Fruit fly (Drosophila melanogaster) whole organism, pupa: ENCODE data around the gene CG15408.

Source experiments
- CG10348 ChIP-seq: fragments of 200-800 bp; sonication (Bioruptor generic); IDR thresholded peaks from 2 replicates; pipeline ENCODE4 v1.3.6; 2022; ENCODE audit warnings: missing biosample characterization, missing genetic modification characterization
- CG12605 ChIP-seq: fragments of 200-800 bp; sonication (Bioruptor generic); IDR thresholded peaks from 2 replicates; pipeline ENCODE4 v1.3.6; 2022; ENCODE audit warnings: missing biosample characterization, missing genetic modification characterization
- CG13204 ChIP-seq: fragments of 200-800 bp; sonication (Bioruptor generic); optimal IDR thresholded peaks from 2 replicates; lab custom pipeline; 2018; ENCODE audit warnings: missing biosample characterization, mild to moderate bottlenecking, missing genetic modification characterization, moderate library complexity
- CG14655 ChIP-seq: fragments of 200-800 bp; sonication (Bioruptor generic); optimal IDR thresholded peaks from 3 replicates; lab custom pipeline; 2017; ENCODE audit warnings: mild to moderate bottlenecking, missing biosample characterization, missing genetic modification reagents, missing genetic modification characterization
- CG15710 ChIP-seq: fragments of 200-800 bp; sonication (Bioruptor generic); optimal IDR thresholded peaks from 2 replicates; lab custom pipeline; 2018; ENCODE audit warnings: missing biosample characterization, mild to moderate bottlenecking, missing genetic modification characterization, moderate library complexity
- CG17806 ChIP-seq: fragments of 200-800 bp; sonication (Bioruptor generic); optimal IDR thresholded peaks from 2 replicates; lab custom pipeline; 2018; ENCODE audit warnings: missing biosample characterization, mild to moderate bottlenecking, missing genetic modification characterization, moderate library complexity
- CG32121 ChIP-seq: fragments of 200-800 bp; sonication (Bioruptor generic); IDR thresholded peaks from 2 replicates; pipeline ENCODE4 v1.3.6; 2022; ENCODE audit warnings: missing biosample characterization, missing genetic modification characterization
- CG34367 ChIP-seq: fragments of 200-800 bp; sonication (Bioruptor generic); optimal IDR thresholded peaks from 2 replicates; lab custom pipeline; 2018; ENCODE audit warnings: missing biosample characterization, mild to moderate bottlenecking, missing genetic modification characterization
- CG4496 ChIP-seq: fragments of 200-800 bp; sonication (Bioruptor generic); IDR thresholded peaks from 3 replicates; pipeline ENCODE4 v1.3.6; 2022; ENCODE audit warnings: missing biosample characterization, missing genetic modification characterization
- CG8159 ChIP-seq: fragments of 200-800 bp; sonication (Bioruptor generic); optimal IDR thresholded peaks from 3 replicates; lab custom pipeline; 2018; ENCODE audit warnings: missing biosample characterization, mild to moderate bottlenecking, missing genetic modification characterization, moderate library complexity
- CG8301 ChIP-seq: fragments of 200-800 bp; sonication (Bioruptor generic); optimal IDR thresholded peaks from 2 replicates; lab custom pipeline; 2018; ENCODE audit warnings: missing biosample characterization, mild to moderate bottlenecking, missing genetic modification characterization
- CG9948 ChIP-seq: fragments of 200-800 bp; sonication (Bioruptor generic); optimal IDR thresholded peaks from 2 replicates; lab custom pipeline; 2018; ENCODE audit warnings: missing biosample characterization, mild to moderate bottlenecking, missing genetic modification characterization, moderate library complexity
- D1 ChIP-seq: fragments of 200-800 bp; sonication (Bioruptor generic); optimal IDR thresholded peaks from 2 replicates; lab custom pipeline; 2018; ENCODE audit warnings: missing biosample characterization, mild to moderate bottlenecking, missing genetic modification characterization, moderate library complexity
- EcR ChIP-seq: fragments of 200-800 bp; sonication (Bioruptor generic); optimal IDR thresholded peaks from 3 replicates; lab custom pipeline; 2019; ENCODE audit warnings: missing biosample characterization, missing genetic modification characterization, mild to moderate bottlenecking, moderate library complexity, missing genetic modification reagents
- Ets98B ChIP-seq: fragments of 200-800 bp; sonication (Bioruptor generic); IDR thresholded peaks from 2 replicates; pipeline ENCODE4 v1.3.6; 2022; ENCODE audit warnings: missing biosample characterization, missing genetic modification characterization
- Pif1A ChIP-seq: fragments of 200-800 bp; sonication (Bioruptor generic); optimal IDR thresholded peaks from 3 replicates; lab custom pipeline; 2016; ENCODE audit warnings: missing biosample characterization, missing genetic modification characterization
- Pif1B ChIP-seq: fragments of 200-800 bp; sonication (Bioruptor generic); optimal IDR thresholded peaks from 3 replicates; lab custom pipeline; 2016; ENCODE audit warnings: missing biosample characterization, missing genetic modification characterization
- Snoo ChIP-seq: fragments of 200-800 bp; sonication (Bioruptor generic); optimal IDR thresholded peaks from 3 replicates; lab custom pipeline; 2017; ENCODE audit warnings: missing biosample characterization, mild to moderate bottlenecking, missing genetic modification characterization, inconsistent platforms
- fd96Ca ChIP-seq: fragments of 200-800 bp; sonication (Bioruptor generic); IDR thresholded peaks from 3 replicates; pipeline ENCODE4 v1.3.6; 2022; ENCODE audit warnings: missing biosample characterization, missing genetic modification characterization
- gl ChIP-seq: fragments of 200-800 bp; sonication (Bioruptor generic); optimal IDR thresholded peaks from 2 replicates; lab custom pipeline; 2018; ENCODE audit warnings: missing biosample characterization, mild to moderate bottlenecking, missing genetic modification characterization
- rn ChIP-seq: fragments of 200-800 bp; sonication (Bioruptor generic); IDR thresholded peaks from 2 replicates; pipeline ENCODE4 v1.3.6; 2022; ENCODE audit warnings: missing biosample characterization, missing genetic modification characterization

The CG15408 gene

DNA sequence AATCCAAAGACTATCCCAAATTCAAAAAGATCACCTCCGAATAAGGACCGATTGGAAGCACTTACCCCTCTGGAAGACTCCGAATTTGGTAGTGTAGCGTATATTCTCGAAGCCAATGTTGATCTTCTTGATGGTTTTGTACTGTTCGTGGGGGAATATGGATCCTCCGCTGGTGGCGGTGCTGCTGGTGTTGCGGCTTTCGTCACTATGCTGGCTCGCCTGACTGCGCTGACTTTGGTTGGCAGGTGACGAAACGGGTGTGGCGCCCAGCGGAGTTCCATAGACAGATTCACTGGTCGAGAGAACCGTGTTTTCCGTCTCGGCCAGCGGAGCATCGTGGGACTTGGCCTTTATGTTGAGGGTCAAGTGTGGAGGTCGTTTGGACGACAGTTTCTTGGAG lies 31.6 kb upstream of the CG15408 start:
- TF ChIP-seq Ets98B (GFP tag; lab: Robert Waterston, UW) (no peak), gl (tag; lab: Kevin White, UChicago) (no peak), EcR (GFP tag; lab: Kevin White, UChicago) (no peak)

DNA sequence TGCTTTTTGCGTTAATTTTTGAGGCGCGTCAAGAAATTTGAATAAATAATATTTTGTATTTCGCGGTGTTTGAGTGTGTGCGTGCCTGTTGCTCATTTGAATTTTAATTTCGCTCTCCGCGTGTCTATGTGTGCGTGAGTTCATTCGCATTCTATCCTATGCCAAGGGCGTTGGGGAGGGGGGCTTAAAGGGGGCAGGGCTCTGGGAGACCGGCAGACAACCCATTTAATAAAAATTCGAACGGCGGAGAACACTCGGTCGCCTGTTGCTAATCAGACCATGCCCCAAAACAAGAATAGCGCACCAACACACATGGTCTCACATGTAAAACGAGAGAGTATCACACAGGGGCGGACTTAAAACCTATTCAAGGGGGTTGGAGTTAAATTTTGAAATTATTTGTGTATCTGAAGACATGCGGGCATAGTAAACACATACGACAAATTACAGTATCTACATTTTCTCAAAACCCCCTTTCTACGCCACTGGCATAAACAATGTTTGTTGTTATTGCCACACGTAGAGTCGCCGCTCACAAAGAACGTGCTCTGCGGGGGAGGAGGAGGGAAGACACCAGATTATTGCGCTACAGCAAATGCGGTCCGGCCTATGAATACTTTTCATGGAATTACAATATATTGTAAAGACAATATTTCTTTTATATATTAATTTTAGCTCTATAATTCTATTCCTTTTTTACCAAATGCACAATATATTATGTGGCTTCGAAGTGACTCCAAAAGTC lies 30.7 kb upstream of the CG15408 start:
- TF ChIP-seq rn (GFP tag; lab: Robert Waterston, UW) (peak; percentile 99), EcR (GFP tag; lab: Kevin White, UChicago) (peak; percentile 94), CG10348 (peak; percentile 97), D1 (tag; lab: Kevin White, UChicago) (peak; percentile 99), Ets98B (GFP tag; lab: Robert Waterston, UW) (peak; percentile 100), CG17806 (tag; lab: Kevin White, UChicago) (peak; percentile 100), CG8159 (peak; percentile 100), CG4496 (GFP tag; lab: Robert Waterston, UW) (peak; percentile 100), CG12605 (GFP tag; lab: Robert Waterston, UW) (peak; percentile 99), CG34367 (tag; lab: Kevin White, UChicago) (peak; percentile 100), gl (tag; lab: Kevin White, UChicago) (peak; percentile 99), Pif1B (GFP tag; lab: Kevin White, UChicago) (peak; percentile 100), CG13204 (GFP tag; lab: Kevin White, UChicago) (peak; percentile 99), CG14655 (GFP tag; lab: Kevin White, UChicago) (peak; percentile 100), CG8301 (tag; lab: Kevin White, UChicago) (peak; percentile 100), CG9948 (tag; lab: Kevin White, UChicago) (peak; percentile 100), CG32121 (GFP tag; lab: Robert Waterston, UW) (peak; percentile 99), Snoo (tag; lab: Kevin White, UChicago) (peak; percentile 100), CG15710 (peak; percentile 100), Pif1A (peak; percentile 100), fd96Ca (peak; percentile 100)

DNA sequence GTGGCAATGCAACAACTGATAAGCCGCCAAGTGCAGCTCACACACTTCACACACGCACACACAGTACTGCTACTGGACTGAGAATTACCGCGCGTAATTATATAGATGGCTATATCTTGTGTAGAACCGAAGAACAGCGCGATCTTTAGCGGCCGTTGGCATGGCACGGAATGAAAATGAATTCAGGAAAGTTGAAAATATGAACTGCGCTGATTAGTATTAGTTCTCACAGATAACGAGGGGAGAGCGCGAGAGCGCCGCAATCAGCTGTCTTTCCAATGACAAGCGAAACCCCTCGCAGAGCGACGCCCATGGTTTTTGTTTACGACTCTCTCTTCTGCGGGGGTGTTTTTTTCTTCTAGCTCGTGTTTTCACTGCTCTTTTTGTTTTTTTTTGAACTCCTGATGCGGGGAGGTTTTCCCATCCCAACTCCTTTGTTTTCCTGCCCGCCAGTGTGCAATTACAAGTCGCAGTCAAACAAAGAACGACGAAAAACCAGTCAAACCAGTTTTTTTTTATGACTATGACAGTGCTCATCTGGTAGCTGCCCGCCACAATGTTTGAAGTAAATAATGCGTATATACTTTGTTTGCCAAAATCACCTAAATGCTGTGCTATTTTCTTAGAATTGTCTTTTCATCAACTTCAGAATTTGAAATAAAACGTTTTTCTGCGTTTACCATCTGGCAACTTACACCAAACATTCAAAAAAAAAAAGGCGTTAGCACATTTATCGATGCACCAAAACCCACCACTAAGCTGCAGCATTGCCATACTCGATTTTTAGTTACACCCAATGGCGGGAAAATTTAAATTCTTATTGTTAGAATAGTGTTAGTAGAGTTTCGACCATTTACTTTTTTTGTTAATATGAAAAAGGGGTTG lies 29.4 kb upstream of the CG15408 start, which contains the start of gene CG9663:
CG9663 (minus strand) TSS at position 173 of the 885 bp plus-strand sequence.
- TF ChIP-seq EcR (GFP tag; lab: Kevin White, UChicago) (peak; percentile 72), CG10348 (no peak), CG14655 (GFP tag; lab: Kevin White, UChicago) (peak; percentile 78), gl (tag; lab: Kevin White, UChicago) (peak; percentile 83), CG17806 (tag; lab: Kevin White, UChicago) (peak; percentile 53), CG9948 (tag; lab: Kevin White, UChicago) (peak; percentile 53), CG12605 (GFP tag; lab: Robert Waterston, UW) (peak; percentile 73; the same call in 1 of the 2 replicates), CG4496 (GFP tag; lab: Robert Waterston, UW) (peak; percentile 91), Pif1A (peak; percentile 68), Snoo (tag; lab: Kevin White, UChicago) (peak; percentile 60), Ets98B (GFP tag; lab: Robert Waterston, UW) (peak; percentile 86), CG15710 (peak; percentile 71), D1 (tag; lab: Kevin White, UChicago) (peak; percentile 9), CG32121 (GFP tag; lab: Robert Waterston, UW) (peak; percentile 76), CG34367 (tag; lab: Kevin White, UChicago) (peak; percentile 47), Pif1B (GFP tag; lab: Kevin White, UChicago) (peak; percentile 58), fd96Ca (peak; percentile 73), CG8159 (peak; percentile 79), CG13204 (GFP tag; lab: Kevin White, UChicago) (peak; percentile 76), CG8301 (tag; lab: Kevin White, UChicago) (peak; percentile 67), rn (GFP tag; lab: Robert Waterston, UW) (peak; percentile 56)

DNA sequence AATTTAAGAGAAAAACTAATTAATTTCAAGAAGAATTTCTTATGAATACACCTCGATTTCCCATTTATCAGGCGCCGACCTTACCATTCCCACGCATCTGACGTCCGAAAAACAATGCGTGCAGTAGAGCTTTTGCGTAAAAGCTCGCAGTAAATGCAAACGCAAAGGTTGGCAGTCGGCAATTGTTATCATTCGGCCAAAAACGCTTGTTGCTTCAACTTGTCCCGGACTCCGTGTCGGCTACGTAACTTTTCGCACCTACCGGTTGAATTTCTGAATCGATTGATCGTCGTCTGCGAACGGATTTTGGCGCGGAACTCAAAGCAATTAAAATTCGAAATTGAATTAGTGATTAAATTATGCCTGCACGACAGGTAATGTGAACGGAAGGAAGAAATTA lies 28.7 kb upstream of the CG15408 start, which contains the start of gene CG3277:
CG3277 (plus strand) TSS at position 208 of the 400 bp plus-strand sequence.
- peak; percentile 37; the same call in 1 of the 2 replicates for TF ChIP-seq CG12605 (GFP tag; lab: Robert Waterston, UW)
- no peak for TF ChIP-seq CG8301 (tag; lab: Kevin White, UChicago)
